Worm (Caenorhabditis elegans) whole organism, L2 larva: ENCODE data around the gene B0250.18.

Experiments
- aly-2 ChIP-seq: fragments of 150-350 bp; optimal IDR thresholded peaks from 2 replicates; lab custom pipeline; 2014; ENCODE audit warnings: missing biosample characterization, missing genetic modification characterization
- ama-1 ChIP-seq: fragments of 150-350 bp; optimal IDR thresholded peaks from 2 replicates; lab custom pipeline; 2018; ENCODE audit warnings: inconsistent platforms
- mab-5 ChIP-seq: fragments of 150-350 bp; optimal IDR thresholded peaks from 2 replicates; lab custom pipeline; 2014; ENCODE audit warnings: missing biosample characterization, missing genetic modification characterization
- nhr-129 ChIP-seq: fragments of 150-350 bp; optimal IDR thresholded peaks from 2 replicates; lab custom pipeline; 2014; ENCODE audit warnings: missing biosample characterization, missing genetic modification characterization
- skn-1 ChIP-seq: sonication (generic microtip); optimal IDR thresholded peaks from 2 replicates; lab custom pipeline; 2017; ENCODE audit warnings: missing biosample characterization, missing genetic modification characterization
- unc-39 ChIP-seq: fragments of 150-350 bp; optimal IDR thresholded peaks from 2 replicates; lab custom pipeline; 2014; ENCODE audit warnings: missing biosample characterization, missing genetic modification characterization

ce11 chrV:20410285-20410684 is 50.4 kb downstream of the B0250.18 start:
- TF ChIP-seq skn-1 (no peak), nhr-129 (no peak), aly-2 (tag; lab: Kevin White, UChicago) (no peak), mab-5 (tag; lab: Kevin White, UChicago) (no peak), ama-1 (lab: Kevin White, UChicago) (no peak), unc-39 (no peak)
